Worm (Caenorhabditis elegans) whole organism, midembryonic: ENCODE data around the gene W09C2.10.

Experiments used
- cog-1 ChIP-seq: sonication (generic microtip); optimal IDR thresholded peaks from 2 replicates; lab custom pipeline; 2016; ENCODE audit warnings: missing genetic modification characterization, missing compliant biosample characterization
- flt-1 ChIP-seq: fragments of 200-800 bp; sonication (Bioruptor generic); IDR thresholded peaks from 2 replicates; pipeline ENCODE4 v1.3.6; 2022; ENCODE audit warnings: missing genetic modification characterization, missing compliant biosample characterization
- klf-2 ChIP-seq: fragments of 200-800 bp; sonication (Bioruptor generic); conservative IDR thresholded peaks from 2 replicates; pipeline ENCODE4 v1.3.6; 2022; ENCODE audit warnings: missing genetic modification reagents, missing genetic modification characterization, missing compliant biosample characterization
- med-1 ChIP-seq: sonication (generic microtip); optimal IDR thresholded peaks from 2 replicates; lab custom pipeline; 2017; ENCODE audit warnings: missing genetic modification characterization, mild to moderate bottlenecking, missing compliant biosample characterization, antibody characterized with exemption, missing genetic modification reagents; ENCODE audit not compliant: insufficient read depth
- tab-1 ChIP-seq: fragments of 200-800 bp; sonication (Bioruptor generic); IDR thresholded peaks from 2 replicates; pipeline ENCODE4 v1.3.6; 2022; ENCODE audit warnings: missing genetic modification characterization, missing compliant biosample characterization
- ztf-29 ChIP-seq: fragments of 200-800 bp; sonication (Bioruptor generic); IDR thresholded peaks from 2 replicates; pipeline ENCODE4 v1.3.6; 2022; ENCODE audit warnings: missing genetic modification reagents, missing genetic modification characterization, missing compliant biosample characterization

- no peak for TF ChIP-seq med-1 (GFP tag; lab: Kevin White, UChicago)
- TF ChIP-seq klf-2 (GFP tag; lab: Robert Waterston, UW) = no peak
- no peak for TF ChIP-seq ztf-29 (GFP tag; lab: Robert Waterston, UW)
- no peak for TF ChIP-seq flt-1
- no peak for TF ChIP-seq cog-1
- no peak for TF ChIP-seq tab-1
Observed at ce11 chrIV:9624977-9625376, at the start of gene W09C2.10.
